Worm (Caenorhabditis elegans) whole organism, L2 larva: ENCODE data around the gene rab-37.

Experiments
- C34F6.9 ChIP-seq: fragments of 150-350 bp; optimal IDR thresholded peaks from 2 replicates; lab custom pipeline; 2014; ENCODE audit warnings: missing biosample characterization, missing genetic modification characterization
- R02D3.7 ChIP-seq: fragments of 150-350 bp; optimal IDR thresholded peaks from 2 replicates; lab custom pipeline; 2014; ENCODE audit warnings: missing biosample characterization, missing genetic modification characterization
- Y55F3AM.14 ChIP-seq: fragments of 200-800 bp; sonication (Bioruptor generic); optimal IDR thresholded peaks from 2 replicates; lab custom pipeline; 2018; ENCODE audit warnings: mild to moderate bottlenecking, missing genetic modification characterization, missing compliant biosample characterization
- blmp-1 ChIP-seq: sonication (generic microtip); optimal IDR thresholded peaks from 2 replicates; lab custom pipeline; 2017; ENCODE audit warnings: missing genetic modification characterization, mild to moderate bottlenecking, missing compliant biosample characterization, antibody characterized with exemption, moderate library complexity; ENCODE audit not compliant: insufficient read depth
- ceh-82 ChIP-seq: fragments of 150-350 bp; optimal IDR thresholded peaks from 2 replicates; lab custom pipeline; 2014; ENCODE audit warnings: missing biosample characterization, missing genetic modification characterization
- crh-2 ChIP-seq: sonication (generic microtip); optimal IDR thresholded peaks from 2 replicates; lab custom pipeline; 2017; ENCODE audit warnings: missing biosample characterization, missing genetic modification characterization
- dmd-4 ChIP-seq: sonication (generic microtip); optimal IDR thresholded peaks from 2 replicates; lab custom pipeline; 2017; ENCODE audit warnings: missing biosample characterization, missing genetic modification characterization
- egl-27 ChIP-seq: sonication (generic microtip); optimal IDR thresholded peaks from 3 replicates; lab custom pipeline; 2017; ENCODE audit warnings: missing biosample characterization, missing genetic modification reagents, missing genetic modification characterization
- elt-3 ChIP-seq: sonication (generic microtip); optimal IDR thresholded peaks from 2 replicates; lab custom pipeline; 2017; ENCODE audit warnings: missing biosample characterization, missing genetic modification characterization
- fos-1 ChIP-seq: fragments of 150-350 bp; optimal IDR thresholded peaks from 2 replicates; lab custom pipeline; 2014; ENCODE audit warnings: missing biosample characterization, missing genetic modification characterization
- gmeb-1 ChIP-seq: fragments of 150-350 bp; optimal IDR thresholded peaks from 2 replicates; lab custom pipeline; 2014; ENCODE audit warnings: missing biosample characterization, missing genetic modification characterization
- lin-11 ChIP-seq: fragments of 150-350 bp; sonication (generic microtip); optimal IDR thresholded peaks from 2 replicates; lab custom pipeline; 2014; ENCODE audit warnings: missing biosample characterization, missing genetic modification characterization, inconsistent platforms, mixed read lengths
- lin-39 ChIP-seq: fragments of 150-350 bp; optimal IDR thresholded peaks from 2 replicates; lab custom pipeline; 2014; ENCODE audit warnings: missing biosample characterization, missing genetic modification reagents, missing genetic modification characterization
- lsy-2 ChIP-seq, 2 experiments: fragments of 150-350 bp in 1 of 2; sonication (generic microtip) in 1 of 2; optimal IDR thresholded peaks; 2 replicates each; lab custom pipeline; 2014 to 2017; ENCODE audit warnings: missing biosample characterization in 2 of 2, missing genetic modification characterization in 2 of 2
- mab-5 ChIP-seq: fragments of 150-350 bp; optimal IDR thresholded peaks from 2 replicates; lab custom pipeline; 2014; ENCODE audit warnings: missing biosample characterization, missing genetic modification characterization
- mbf-1 ChIP-seq: sonication (generic microtip); optimal IDR thresholded peaks from 2 replicates; lab custom pipeline; 2017; ENCODE audit warnings: missing biosample characterization, missing genetic modification characterization
- mdl-1 ChIP-seq, 2 experiments: fragments of 150-350 bp in 1 of 2; sonication (generic microtip) in 1 of 2; optimal IDR thresholded peaks; 2 replicates each; lab custom pipeline; 2017; ENCODE audit warnings: missing biosample characterization in 2 of 2, missing genetic modification characterization in 2 of 2
- nhr-11 ChIP-seq: fragments of 150-350 bp; optimal IDR thresholded peaks from 2 replicates; lab custom pipeline; 2014; ENCODE audit warnings: missing biosample characterization, missing genetic modification characterization
- nhr-12 ChIP-seq: fragments of 150-350 bp; optimal IDR thresholded peaks from 2 replicates; lab custom pipeline; 2014; ENCODE audit warnings: missing biosample characterization, missing genetic modification characterization
- nhr-129 ChIP-seq: fragments of 150-350 bp; optimal IDR thresholded peaks from 2 replicates; lab custom pipeline; 2014; ENCODE audit warnings: missing biosample characterization, missing genetic modification characterization
- nhr-21 ChIP-seq: fragments of 150-350 bp; optimal IDR thresholded peaks from 2 replicates; lab custom pipeline; 2014; ENCODE audit warnings: missing biosample characterization, missing genetic modification characterization
- nhr-237 ChIP-seq: fragments of 150-350 bp; optimal IDR thresholded peaks from 2 replicates; lab custom pipeline; 2014; ENCODE audit warnings: missing biosample characterization, missing genetic modification characterization
- nhr-25 ChIP-seq: fragments of 150-350 bp; sonication (generic microtip); optimal IDR thresholded peaks from 3 replicates; lab custom pipeline; 2014; ENCODE audit warnings: missing biosample characterization, missing genetic modification characterization
- nhr-6 ChIP-seq: fragments of 150-350 bp; optimal IDR thresholded peaks from 2 replicates; lab custom pipeline; 2014; ENCODE audit warnings: missing biosample characterization, missing genetic modification characterization
- nhr-77 ChIP-seq: fragments of 150-350 bp; optimal IDR thresholded peaks from 2 replicates; lab custom pipeline; 2014; ENCODE audit warnings: missing biosample characterization, missing genetic modification characterization
- peb-1 ChIP-seq: fragments of 150-350 bp; optimal IDR thresholded peaks from 2 replicates; lab custom pipeline; 2014; ENCODE audit warnings: missing biosample characterization, missing genetic modification characterization
- sem-4 ChIP-seq: fragments of 150-350 bp; optimal IDR thresholded peaks from 2 replicates; lab custom pipeline; 2014; ENCODE audit warnings: missing biosample characterization, missing genetic modification reagents, missing genetic modification characterization
- skn-1 ChIP-seq: sonication (generic microtip); optimal IDR thresholded peaks from 2 replicates; lab custom pipeline; 2017; ENCODE audit warnings: missing biosample characterization, missing genetic modification characterization
- sma-9 ChIP-seq, 2 experiments: fragments of 150-350 bp in 1 of 2; sonication (generic microtip) in 1 of 2; optimal IDR thresholded peaks; 2 replicates each; lab custom pipeline; 2014 to 2016; ENCODE audit warnings: missing genetic modification characterization in 2 of 2, mild to moderate bottlenecking in 1 of 2, missing biosample characterization in 1 of 2, missing compliant biosample characterization in 1 of 2, missing genetic modification reagents in 1 of 2, moderate library complexity in 1 of 2
- snpc-4 ChIP-seq: fragments of 150-350 bp; optimal IDR thresholded peaks from 2 replicates; lab custom pipeline; 2014; ENCODE audit warnings: missing biosample characterization, missing genetic modification characterization
- unc-39 ChIP-seq: fragments of 150-350 bp; optimal IDR thresholded peaks from 2 replicates; lab custom pipeline; 2014; ENCODE audit warnings: missing biosample characterization, missing genetic modification characterization
- unc-55 ChIP-seq: fragments of 150-350 bp; sonication (generic microtip); optimal IDR thresholded peaks from 3 replicates; lab custom pipeline; 2014; ENCODE audit warnings: missing biosample characterization, missing genetic modification reagents, missing genetic modification characterization
- unc-62 ChIP-seq: fragments of 150-350 bp; optimal IDR thresholded peaks from 2 replicates; lab custom pipeline; 2014; ENCODE audit warnings: missing biosample characterization, missing genetic modification reagents, missing genetic modification characterization
- zag-1 ChIP-seq: fragments of 150-350 bp; optimal IDR thresholded peaks from 2 replicates; lab custom pipeline; 2014; ENCODE audit warnings: missing biosample characterization, missing genetic modification characterization
- ztf-1 ChIP-seq: fragments of 200-800 bp; sonication (Bioruptor generic); conservative IDR thresholded peaks from 2 replicates; pipeline ENCODE4 v1.3.6; 2022; ENCODE audit warnings: missing genetic modification characterization, missing compliant biosample characterization
- ztf-11 ChIP-seq: sonication (generic microtip); optimal IDR thresholded peaks from 2 replicates; lab custom pipeline; 2017; ENCODE audit warnings: missing biosample characterization, missing genetic modification characterization
- ztf-4 ChIP-seq: fragments of 150-350 bp; optimal IDR thresholded peaks from 2 replicates; lab custom pipeline; 2014; ENCODE audit warnings: missing biosample characterization, missing genetic modification characterization

The rab-37 gene

DNA sequence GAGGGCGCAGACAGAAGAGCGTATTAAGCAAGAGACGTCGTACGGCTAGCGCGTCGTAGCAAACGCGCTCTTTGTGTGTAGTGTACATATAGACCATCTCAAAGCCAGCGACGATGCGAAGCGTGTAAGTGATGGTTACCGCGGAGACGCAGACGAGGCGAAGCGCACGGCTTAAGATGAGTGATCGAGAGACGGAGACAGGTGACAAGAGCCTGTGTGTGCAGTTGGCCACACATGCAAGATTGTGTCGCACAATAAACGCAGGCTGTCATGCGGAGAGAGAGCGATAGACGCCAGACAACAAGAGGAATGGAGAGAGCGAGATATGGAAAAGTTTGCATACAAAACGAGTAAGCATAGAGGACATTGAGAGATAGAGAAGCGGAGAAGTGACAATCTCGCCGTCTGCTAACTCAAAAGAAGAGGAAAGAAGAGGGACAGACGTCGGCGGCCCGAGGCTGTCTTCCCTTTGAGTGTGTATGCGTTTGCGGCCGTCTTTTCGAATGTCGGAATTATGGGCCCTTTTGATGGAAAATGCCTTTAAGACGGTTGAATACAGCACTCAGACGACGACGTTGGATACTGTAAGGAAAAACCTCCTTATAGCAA is 12.8 kb downstream of the rab-37 start (continued):
- TF ChIP-seq mab-5 (peak; percentile 82), nhr-77 (tag; lab: Kevin White, UChicago) (no peak), ztf-4 (tag; lab: Kevin White, UChicago) (peak; percentile 80), ceh-82 (no peak), snpc-4 (tag; lab: Kevin White, UChicago) (peak; percentile 39), ztf-1 (GFP tag; lab: Robert Waterston, UW) (no peak), nhr-237 (tag; lab: Kevin White, UChicago) (peak; percentile 34), nhr-11 (tag; lab: Kevin White, UChicago) (no peak), blmp-1 (tag; lab: Kevin White, UChicago) (no peak), sem-4 (peak; percentile 85), skn-1 (no peak), lsy-2 (tag; optimal IDR thresholded peaks at IDR 0.05; lab: Kevin White, UChicago) (peak; percentile 39 to 81), ztf-11 (tag; lab: Kevin White, UChicago) (no peak), C34F6.9 (peak; percentile 62), lin-11 (peak; percentile 77), unc-39 (tag; lab: Kevin White, UChicago) (no peak), peb-1 (tag; lab: Kevin White, UChicago) (no peak), gmeb-1 (tag; lab: Kevin White, UChicago) (peak; percentile 76), zag-1 (tag; lab: Kevin White, UChicago) (no peak), dmd-4 (no peak), R02D3.7 (tag; lab: Kevin White, UChicago) (no peak), crh-2 (tag; lab: Kevin White, UChicago) (peak; percentile 76), nhr-12 (no peak), egl-27 (tag; lab: Kevin White, UChicago) (peak; percentile 84), unc-62 (GFP tag; lab: Kevin White, UChicago) (peak; percentile 42), mdl-1 (tag; optimal IDR thresholded peaks at IDR 0.05; lab: Kevin White, UChicago) (peak; percentile 44 to 66), Y55F3AM.14 (GFP tag; lab: Kevin White, UChicago) (peak; percentile 79), nhr-129 (tag; lab: Kevin White, UChicago) (peak; percentile 73)
- TF ChIP-seq, all 48 proteins: peak for 27

DNA sequence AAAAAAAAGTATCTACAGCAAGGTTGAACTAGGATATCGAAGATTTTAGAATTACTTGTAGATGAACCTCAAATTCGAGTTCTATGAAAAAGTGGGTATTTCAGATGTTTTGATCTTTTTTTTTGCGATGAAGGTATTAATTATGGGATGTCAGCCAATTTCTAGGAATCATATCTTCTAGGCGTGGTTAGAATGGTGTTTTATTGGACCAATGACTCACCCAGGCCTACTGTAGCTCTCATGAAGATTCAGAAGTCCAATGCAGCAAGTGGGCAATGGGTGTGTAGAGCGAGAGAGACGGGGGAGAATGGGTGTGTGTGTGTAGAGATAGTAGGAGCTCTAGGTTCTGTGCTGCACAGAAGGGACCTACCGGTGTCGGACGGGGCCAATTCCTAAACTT is 13.5 kb downstream of the rab-37 start:
- TF ChIP-seq fos-1 (tag; lab: Kevin White, UChicago) (peak; percentile 74), dmd-4 (no peak), snpc-4 (tag; lab: Kevin White, UChicago) (no peak), elt-3 (no peak), nhr-12 (no peak), nhr-21 (tag; lab: Kevin White, UChicago) (no peak), lin-11 (no peak), lin-39 (tag; lab: Kevin White, UChicago) (no peak), C34F6.9 (peak; percentile 14), skn-1 (no peak), sma-9 (GFP tag; optimal IDR thresholded peaks at IDR 0.05; lab: Kevin White, UChicago) (no peak), sma-9 (tag; optimal IDR thresholded peaks at IDR 0.05; lab: Kevin White, UChicago) (no peak), mdl-1 (tag; optimal IDR thresholded peaks at IDR 0.05; lab: Kevin White, UChicago) (no peak), mbf-1 (tag; lab: Kevin White, UChicago) (no peak), nhr-11 (tag; lab: Kevin White, UChicago) (no peak), ztf-4 (tag; lab: Kevin White, UChicago) (no peak), lsy-2 (tag; optimal IDR thresholded peaks at IDR 0.05; lab: Kevin White, UChicago) (peak in 1 of 2 experiments; percentile 68)

DNA sequence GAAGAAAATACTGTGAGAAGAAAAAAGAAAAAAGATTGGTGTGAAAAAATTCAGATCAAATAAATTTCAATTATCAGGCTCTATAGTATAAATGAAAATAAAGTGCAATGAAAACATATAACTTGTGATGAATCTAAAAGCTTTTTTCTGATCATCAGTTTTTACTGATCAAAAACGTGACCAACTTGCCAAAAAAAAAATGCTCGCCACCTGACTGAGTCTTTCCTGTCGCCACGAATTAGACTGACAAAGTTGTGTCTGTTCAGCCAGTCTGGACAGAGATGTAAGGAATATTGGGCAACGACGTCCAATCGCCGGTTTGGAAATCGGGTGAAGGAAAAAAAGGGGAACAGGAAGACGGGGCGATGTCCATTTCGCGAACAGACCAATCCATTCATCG is 16.2 kb downstream of the rab-37 start:
- peak; percentile 5 for TF ChIP-seq crh-2 (tag; lab: Kevin White, UChicago)
- TF ChIP-seq lsy-2 (tag; optimal IDR thresholded peaks at IDR 0.05; lab: Kevin White, UChicago): peak in 1 of 2 experiments; percentile 5
- no peak for TF ChIP-seq nhr-25 (tag; lab: Kevin White, UChicago)
- TF ChIP-seq C34F6.9: peak; percentile 10
- peak; percentile 48 for TF ChIP-seq nhr-129 (tag; lab: Kevin White, UChicago)

DNA sequence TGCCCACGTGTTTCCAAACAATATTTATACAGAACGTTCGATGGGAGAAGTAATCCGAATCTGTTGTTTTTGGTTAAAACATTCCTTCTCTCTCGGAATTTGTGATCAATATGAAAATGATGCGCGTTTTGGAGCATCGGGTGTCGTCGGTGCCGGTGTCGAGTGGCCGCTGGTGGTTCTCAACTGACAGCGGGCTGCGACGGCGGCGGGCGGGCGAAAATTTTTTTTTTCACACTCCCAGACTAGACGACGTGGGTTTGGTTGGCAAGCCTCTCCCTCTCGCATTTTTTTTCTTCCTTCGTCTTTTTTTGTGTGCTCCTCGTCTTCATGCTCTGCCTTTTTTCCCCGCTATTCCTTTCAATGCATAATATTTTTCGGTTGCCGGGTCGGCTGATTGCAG is 17.5 kb downstream of the rab-37 start, which contains the start of gene W01H2.2:
TSS of gene W01H2.2 (minus strand) at position 285 of the 400 bp plus-strand sequence.
- peak; percentile 8 for TF ChIP-seq unc-55
- TF ChIP-seq ztf-4 (tag; lab: Kevin White, UChicago): no peak
- peak; percentile 7 for TF ChIP-seq crh-2 (tag; lab: Kevin White, UChicago)
- no peak for TF ChIP-seq nhr-6
